Fruit fly (Drosophila melanogaster): ENCODE data around the gene yip7.

Gene yip7

DNA sequence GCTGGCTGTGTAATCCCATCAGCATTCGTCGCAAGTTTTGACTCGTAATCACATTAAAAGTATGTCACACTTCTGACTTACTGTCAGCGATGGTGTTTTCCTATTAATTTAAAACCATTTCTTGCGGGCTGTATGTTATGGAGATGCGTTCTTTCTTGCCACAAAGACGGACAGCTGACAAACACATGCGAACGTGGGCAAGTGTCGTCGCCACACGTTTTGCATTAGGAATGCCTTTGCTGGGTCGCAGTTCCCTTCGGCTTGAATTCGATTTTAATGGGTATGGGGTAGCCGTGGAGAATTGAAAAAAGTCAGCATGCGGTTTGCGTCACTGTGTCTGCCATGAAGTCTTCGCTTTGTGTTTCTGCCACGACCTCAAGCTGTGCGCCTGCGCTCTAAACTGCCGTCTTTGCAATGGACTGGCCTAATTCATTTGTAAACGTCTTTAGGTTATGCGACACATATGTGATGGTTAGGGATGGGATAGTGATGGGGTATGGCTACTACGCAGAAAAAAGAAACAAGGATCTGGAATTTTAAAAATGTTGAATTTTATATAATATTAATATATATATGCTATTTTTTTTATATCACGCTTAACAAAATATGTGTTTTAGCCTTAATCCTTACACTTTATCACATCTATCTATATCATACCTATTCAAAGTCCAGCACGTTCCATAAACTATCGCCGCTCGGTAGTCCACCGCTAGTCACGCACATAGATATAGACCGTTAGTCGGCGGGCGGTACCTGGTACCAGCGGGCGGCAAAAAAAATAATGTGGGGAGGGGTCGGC is 41.1 kb upstream of the yip7 start (continued):
- TF ChIP-seq sima (GFP tag; optimal IDR thresholded peaks at IDR 0.05) (no peak), Lpt (GFP tag; optimal IDR thresholded peaks at IDR 0.05) (no peak), al (GFP tag; IDR thresholded peaks at IDR 0.05) (no peak), CG6854 (GFP tag; optimal IDR thresholded peaks at IDR 0.05) (no peak), CG14965 (GFP tag; optimal IDR thresholded peaks at IDR 0.05; ENCODE audit: borderline replicate concordance) (no peak), Atf-2 (GFP tag; optimal IDR thresholded peaks at IDR 0.05) (no peak), disco-r (GFP tag; optimal IDR thresholded peaks at IDR 0.05) (no peak), wor (GFP tag; IDR thresholded peaks at IDR 0.05) (no peak), cas (GFP tag; IDR thresholded peaks at IDR 0.05) (no peak), CG3163 (GFP tag; optimal IDR thresholded peaks at IDR 0.05) (no peak), CG13123 (GFP tag; optimal IDR thresholded peaks at IDR 0.05) (no peak), CG13624 (GFP tag; optimal IDR thresholded peaks at IDR 0.05) (no peak), Sox100B (GFP tag; optimal IDR thresholded peaks at IDR 0.05) (peak; percentile 19), Spps (tag; optimal IDR thresholded peaks at IDR 0.05) (no peak), CG15514 (GFP tag; optimal IDR thresholded peaks at IDR 0.05) (no peak), crol (GFP tag; IDR thresholded peaks at IDR 0.05) (no peak), CG4282 (GFP tag; optimal IDR thresholded peaks at IDR 0.05) (no peak), Xrp1 (GFP tag; IDR thresholded peaks at IDR 0.05) (peak; percentile 72)

DNA sequence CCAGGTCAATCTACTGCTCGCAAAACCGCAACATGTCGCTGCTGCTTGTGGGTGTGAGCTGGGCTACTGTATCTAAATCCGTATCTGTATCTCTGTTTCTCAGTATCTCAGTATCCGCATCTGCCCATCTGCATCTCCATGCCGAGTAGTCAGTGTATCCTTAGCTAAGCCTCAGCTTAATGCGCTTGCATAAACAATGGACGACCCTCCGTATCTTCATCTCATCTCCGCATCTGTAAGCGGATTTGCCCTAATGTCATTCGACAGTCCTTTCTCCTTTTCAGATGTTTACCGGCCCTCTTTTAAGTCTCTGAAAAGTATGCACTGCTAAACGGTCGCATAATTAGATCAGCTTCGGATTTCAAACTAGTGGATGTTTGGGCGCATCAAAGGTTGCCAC is 38.5 kb upstream of the yip7 start:
- 0 out of 3 replicates have a peak, but pooled peaks have one; percentile 10 for TF ChIP-seq ase (GFP tag; IDR thresholded peaks at IDR 0.05)
- no peak for TF ChIP-seq Rx (GFP tag; IDR thresholded peaks at IDR 0.05)
- no peak for TF ChIP-seq Trl (optimal IDR thresholded peaks at IDR 0.05)
- TF ChIP-seq Trl (GFP tag; optimal IDR thresholded peaks at IDR 0.05), result no peak
- peak; percentile 29 for TF ChIP-seq twi (tag; optimal IDR thresholded peaks at IDR 0.05)
- no peak for TF ChIP-seq Doc2 (GFP tag; IDR thresholded peaks at IDR 0.05)
- no peak for TF ChIP-seq Xbp1 (GFP tag; optimal IDR thresholded peaks at IDR 0.05)
- TF ChIP-seq dpn (GFP tag; optimal IDR thresholded peaks at IDR 0.05), result no peak
- TF ChIP-seq oc (tag; optimal IDR thresholded peaks at IDR 0.05), result peak; percentile 66
- no peak for TF ChIP-seq CG7357 (GFP tag; IDR thresholded peaks at IDR 0.05)
- TF ChIP-seq CG34224 (GFP tag; IDR thresholded peaks at IDR 0.05; ENCODE audit: partially characterized antibody), result no peak
- peak; percentile 58 for TF ChIP-seq zen (tag; optimal IDR thresholded peaks at IDR 0.05)
- TF ChIP-seq tll (GFP tag; optimal IDR thresholded peaks at IDR 0.05), result peak in 1 of 2 experiments; percentile 85
- no peak for TF ChIP-seq CG7963 (GFP tag; IDR thresholded peaks at IDR 0.05; ENCODE audit: partially characterized antibody)
- no peak for TF ChIP-seq slbo (GFP tag; IDR thresholded peaks at IDR 0.05)
- TF ChIP-seq Gsc (GFP tag; IDR thresholded peaks at IDR 0.05), result no peak
- peak; percentile 20 for TF ChIP-seq grn (GFP tag; optimal IDR thresholded peaks at IDR 0.05)
- TF ChIP-seq maf-S (GFP tag; optimal IDR thresholded peaks at IDR 0.05), result no peak
- no peak for TF ChIP-seq TFAM (GFP tag; optimal IDR thresholded peaks at IDR 0.05)
- no peak for TF ChIP-seq CG11504 (tag; optimal IDR thresholded peaks at IDR 0.05)
- TF ChIP-seq Mad (GFP tag; optimal IDR thresholded peaks at IDR 0.05), result no peak
- TF ChIP-seq CG10274 (GFP tag; optimal IDR thresholded peaks at IDR 0.05), result no peak
- no peak for TF ChIP-seq kni (GFP tag; optimal IDR thresholded peaks at IDR 0.05)
- TF ChIP-seq CG15479 (GFP tag; optimal IDR thresholded peaks at IDR 0.05), result peak; percentile 67
- TF ChIP-seq CG12219 (GFP tag; optimal IDR thresholded peaks at IDR 0.05), result no peak
